Worm (Caenorhabditis elegans) whole organism, early embryonic: ENCODE measurements around the gene duxl-1.

Source experiments
- B0310.2 ChIP-seq: sonication (generic microtip); optimal IDR thresholded peaks from 2 replicates; lab custom pipeline; 2016; ENCODE audit warnings: mild to moderate bottlenecking, missing genetic modification characterization, missing compliant biosample characterization
- F13C5.2 ChIP-seq: sonication (generic microtip); optimal IDR thresholded peaks from 2 replicates; lab custom pipeline; 2017; ENCODE audit warnings: mild to moderate bottlenecking, missing genetic modification characterization, inconsistent platforms, missing compliant biosample characterization
- aly-1 ChIP-seq: sonication (generic microtip); optimal IDR thresholded peaks from 2 replicates; lab custom pipeline; 2016; ENCODE audit warnings: missing genetic modification characterization, missing compliant biosample characterization
- ama-1 ChIP-seq: fragments of 150-350 bp; optimal IDR thresholded peaks from 2 replicates; lab custom pipeline; 2014
- ceh-13 ChIP-seq: fragments of 200-800 bp; sonication (Bioruptor generic); optimal IDR thresholded peaks from 2 replicates; lab custom pipeline; 2018; ENCODE audit warnings: mild to moderate bottlenecking, missing genetic modification characterization, missing compliant biosample characterization
- ceh-36 ChIP-seq: sonication (generic microtip); optimal IDR thresholded peaks from 2 replicates; lab custom pipeline; 2016; ENCODE audit warnings: missing genetic modification characterization, inconsistent platforms, missing compliant biosample characterization
- ets-7 ChIP-seq: sonication (generic microtip); optimal IDR thresholded peaks from 2 replicates; lab custom pipeline; 2016; ENCODE audit warnings: missing genotype, missing genetic modification characterization, missing compliant biosample characterization
- hmg-4 ChIP-seq: fragments of 200-800 bp; sonication (Bioruptor generic); optimal IDR thresholded peaks from 2 replicates; lab custom pipeline; 2018; ENCODE audit warnings: mild to moderate bottlenecking, missing genetic modification characterization, missing compliant biosample characterization
- hnd-1 ChIP-seq: sonication (generic microtip); optimal IDR thresholded peaks from 2 replicates; lab custom pipeline; 2016; ENCODE audit warnings: missing genetic modification characterization, missing compliant biosample characterization
- scrt-1 ChIP-seq: fragments of 200-800 bp; sonication (Bioruptor generic); IDR thresholded peaks from 2 replicates; pipeline ENCODE4 v1.3.6; 2022; ENCODE audit warnings: missing genetic modification characterization, missing compliant biosample characterization
- sea-1 ChIP-seq: fragments of 200-800 bp; sonication (Bioruptor generic); conservative IDR thresholded peaks from 2 replicates; pipeline ENCODE4 v1.3.6; 2022; ENCODE audit warnings: missing genetic modification characterization, missing compliant biosample characterization
- tbx-11 ChIP-seq: fragments of 200-800 bp; sonication (Bioruptor generic); IDR thresholded peaks from 2 replicates; pipeline ENCODE4 v1.3.6; 2022; ENCODE audit warnings: missing genetic modification characterization, missing compliant biosample characterization
- tbx-37 ChIP-seq: fragments of 200-800 bp; sonication (Bioruptor generic); conservative IDR thresholded peaks from 2 replicates; pipeline ENCODE4 v1.3.6; 2022; ENCODE audit warnings: missing genetic modification reagents, missing genetic modification characterization, missing compliant biosample characterization
- tra-4 ChIP-seq: sonication (generic microtip); optimal IDR thresholded peaks from 2 replicates; lab custom pipeline; 2017; ENCODE audit warnings: missing genetic modification characterization, missing compliant biosample characterization

ce11 chrII:1691011-1691410 lies 27.5 kb downstream of the duxl-1 start, which contains the start of gene fbxc-22:
- TF ChIP-seq ama-1 (lab: Kevin White, UChicago) (no peak), F13C5.2 (tag; lab: Kevin White, UChicago) (no peak), tbx-37 (GFP tag; lab: Robert Waterston, UW) (no peak), tbx-11 (GFP tag; lab: Robert Waterston, UW) (no peak), ceh-13 (GFP tag; lab: Kevin White, UChicago) (no peak), aly-1 (tag; lab: Kevin White, UChicago) (no peak), ceh-36 (tag; lab: Kevin White, UChicago) (no peak), ets-7 (no peak), hmg-4 (no peak), hnd-1 (tag; lab: Kevin White, UChicago) (no peak), scrt-1 (GFP tag; lab: Robert Waterston, UW) (no peak), B0310.2 (tag; lab: Kevin White, UChicago) (no peak), tra-4 (tag; lab: Kevin White, UChicago) (no peak), sea-1 (GFP tag; lab: Robert Waterston, UW) (no peak)
